Fruit fly (Drosophila melanogaster) whole organism, embryonic: Measurements from ENCODE around the gene CG5445.

ENCODE experiments used
- CG10462 ChIP-seq: fragments of 200-800 bp; sonication (Bioruptor generic); optimal IDR thresholded peaks from 2 replicates; lab custom pipeline; 2016; ENCODE audit warnings: missing biosample characterization, missing genetic modification characterization
- CG11093 ChIP-seq: fragments of 200-800 bp; sonication (Bioruptor generic); IDR thresholded peaks from 3 replicates; pipeline ENCODE4 v1.3.6; 2022; ENCODE audit warnings: missing biosample characterization, missing genetic modification characterization
- CG11560 ChIP-seq: fragments of 200-800 bp; sonication (Bioruptor generic); IDR thresholded peaks from 3 replicates; pipeline ENCODE4 v1.3.6; 2022; ENCODE audit warnings: missing biosample characterization, missing genetic modification characterization
- CG1233 ChIP-seq: fragments of 200-800 bp; sonication (Bioruptor generic); optimal IDR thresholded peaks from 4 replicates; lab custom pipeline; 2018; ENCODE audit warnings: missing biosample characterization, mild to moderate bottlenecking, missing genetic modification characterization
- CG12391 ChIP-seq: fragments of 200-800 bp; sonication (Bioruptor generic); optimal IDR thresholded peaks from 3 replicates; lab custom pipeline; 2018; ENCODE audit warnings: missing biosample characterization, mild to moderate bottlenecking, missing genetic modification characterization, moderate library complexity
- CG14860 ChIP-seq: fragments of 200-800 bp; sonication (Bioruptor generic); IDR thresholded peaks from 3 replicates; pipeline ENCODE4 v1.3.6; 2022; ENCODE audit warnings: missing biosample characterization, missing genetic modification characterization; ENCODE audit not compliant: partially characterized antibody
- CG17186 ChIP-seq: fragments of 200-800 bp; sonication (Bioruptor generic); optimal IDR thresholded peaks from 3 replicates; lab custom pipeline; 2017; ENCODE audit warnings: missing biosample characterization, missing genetic modification reagents, missing genetic modification characterization
- CG17912 ChIP-seq: fragments of 200-800 bp; sonication (Bioruptor generic); optimal IDR thresholded peaks from 2 replicates; lab custom pipeline; 2018; ENCODE audit warnings: missing biosample characterization, mild to moderate bottlenecking, missing genetic modification characterization
- CG18262 ChIP-seq: fragments of 200-800 bp; optimal IDR thresholded peaks from 3 replicates; lab custom pipeline; 2019; ENCODE audit warnings: missing biosample characterization, mild to moderate bottlenecking, missing genetic modification characterization, moderate library complexity
- CG18619 ChIP-seq: fragments of 200-800 bp; sonication (Bioruptor generic); optimal IDR thresholded peaks from 3 replicates; lab custom pipeline; 2017; ENCODE audit warnings: missing biosample characterization, mild to moderate bottlenecking, missing genetic modification characterization
- CG2678 ChIP-seq: fragments of 200-800 bp; sonication (Bioruptor generic); optimal IDR thresholded peaks from 3 replicates; lab custom pipeline; 2019; ENCODE audit warnings: missing biosample characterization, mild to moderate bottlenecking, missing genetic modification characterization, moderate library complexity
- CG2712 ChIP-seq: fragments of 200-800 bp; optimal IDR thresholded peaks from 3 replicates; lab custom pipeline; 2019; ENCODE audit warnings: missing biosample characterization, mild to moderate bottlenecking, missing genetic modification characterization, moderate library complexity
- CG3407 ChIP-seq: fragments of 200-800 bp; sonication (Bioruptor generic); optimal IDR thresholded peaks from 2 replicates; lab custom pipeline; 2018; ENCODE audit warnings: missing biosample characterization, mild to moderate bottlenecking, missing genetic modification characterization
- CG3838 ChIP-seq: fragments of 200-800 bp; sonication (Bioruptor generic); optimal IDR thresholded peaks from 3 replicates; lab custom pipeline; 2016; ENCODE audit warnings: missing biosample characterization, missing genetic modification characterization
- CG4424 ChIP-seq: fragments of 200-800 bp; sonication (Bioruptor generic); optimal IDR thresholded peaks from 3 replicates; lab custom pipeline; 2016; ENCODE audit warnings: missing biosample characterization, missing genetic modification characterization
- CG6272 ChIP-seq: fragments of 200-800 bp; sonication (Bioruptor generic); IDR thresholded peaks from 2 replicates; pipeline ENCODE4 v1.3.6; 2022; ENCODE audit warnings: missing biosample characterization, missing genetic modification characterization
- CG8388 ChIP-seq: fragments of 200-800 bp; sonication (Bioruptor generic); optimal IDR thresholded peaks from 2 replicates; lab custom pipeline; 2019; ENCODE audit warnings: missing biosample characterization, mild to moderate bottlenecking, missing genetic modification characterization, moderate library complexity
- CG8765 ChIP-seq: fragments of 200-800 bp; sonication (Bioruptor generic); IDR thresholded peaks from 2 replicates; pipeline ENCODE4 v1.3.6; 2022; ENCODE audit warnings: missing biosample characterization, missing genetic modification characterization
- Camta ChIP-seq: fragments of 200-800 bp; sonication (Bioruptor generic); optimal IDR thresholded peaks from 2 replicates; lab custom pipeline; 2016; ENCODE audit warnings: missing biosample characterization, missing genetic modification characterization
- D19A ChIP-seq: fragments of 200-800 bp; optimal IDR thresholded peaks from 3 replicates; lab custom pipeline; 2019; ENCODE audit warnings: missing biosample characterization, mild to moderate bottlenecking, missing genetic modification characterization, moderate library complexity
- D19B ChIP-seq: fragments of 200-800 bp; sonication (Bioruptor generic); optimal IDR thresholded peaks from 2 replicates; lab custom pipeline; 2017; ENCODE audit warnings: missing biosample characterization, mild to moderate bottlenecking, missing genetic modification characterization
- E2f1 ChIP-seq: fragments of 200-800 bp; sonication (Bioruptor generic); IDR thresholded peaks from 2 replicates; pipeline ENCODE4 v1.3.6; 2022; ENCODE audit warnings: missing biosample characterization, missing genetic modification characterization
- Fer3 ChIP-seq: fragments of 200-800 bp; sonication (Bioruptor generic); optimal IDR thresholded peaks from 2 replicates; lab custom pipeline; 2018; ENCODE audit warnings: missing biosample characterization, mild to moderate bottlenecking, missing genetic modification characterization, moderate library complexity
- HmgD ChIP-seq: fragments of 200-800 bp; sonication (Bioruptor generic); optimal IDR thresholded peaks from 3 replicates; lab custom pipeline; 2016; ENCODE audit warnings: missing biosample characterization, missing genetic modification characterization
- Hsf ChIP-seq: fragments of 200-800 bp; sonication (Bioruptor generic); optimal IDR thresholded peaks from 3 replicates; lab custom pipeline; 2016; ENCODE audit warnings: missing biosample characterization, missing genetic modification characterization
- Lpt ChIP-seq: fragments of >200 bp; optimal IDR thresholded peaks from 2 replicates; lab custom pipeline; 2018; ENCODE audit warnings: missing biosample characterization, missing genetic modification characterization
- Nf-YC ChIP-seq: fragments of 200-800 bp; optimal IDR thresholded peaks from 3 replicates; lab custom pipeline; 2019; ENCODE audit warnings: missing biosample characterization, mild to moderate bottlenecking, missing genetic modification characterization, moderate library complexity
- Sox102F ChIP-seq: fragments of 200-800 bp; sonication (Bioruptor generic); optimal IDR thresholded peaks from 2 replicates; lab custom pipeline; 2018; ENCODE audit warnings: missing biosample characterization, mild to moderate bottlenecking, missing genetic modification characterization, moderate library complexity
- aop ChIP-seq: fragments of 200-800 bp; sonication (Bioruptor generic); IDR thresholded peaks from 2 replicates; pipeline ENCODE4 v1.3.6; 2022; ENCODE audit warnings: missing biosample characterization, missing genetic modification characterization
- az2 ChIP-seq: fragments of 200-800 bp; sonication (Bioruptor generic); optimal IDR thresholded peaks from 3 replicates; lab custom pipeline; 2016; ENCODE audit warnings: missing biosample characterization, missing genetic modification characterization
- bsh ChIP-seq, 2 experiments: fragments of 200-800 bp; sonication (Bioruptor generic); optimal IDR thresholded peaks; 2 replicates each; lab custom pipeline; 2017 to 2018; ENCODE audit warnings: mild to moderate bottlenecking in 2 of 2, missing biosample characterization in 2 of 2, missing genetic modification characterization in 2 of 2, moderate library complexity in 1 of 2
- cg ChIP-seq: fragments of 200-800 bp; sonication (Bioruptor generic); optimal IDR thresholded peaks from 3 replicates; lab custom pipeline; 2019; ENCODE audit warnings: missing biosample characterization, mild to moderate bottlenecking, missing genetic modification characterization, moderate library complexity
- dmrt99B ChIP-seq: fragments of 200-800 bp; sonication (Bioruptor generic); optimal IDR thresholded peaks from 2 replicates; lab custom pipeline; 2018; ENCODE audit warnings: missing biosample characterization, mild to moderate bottlenecking, missing genetic modification characterization, moderate library complexity
- dysf ChIP-seq: fragments of 200-800 bp; sonication (Bioruptor generic); IDR thresholded peaks from 3 replicates; pipeline ENCODE4 v1.3.6; 2022; ENCODE audit warnings: missing biosample characterization, missing genetic modification characterization
- eve ChIP-seq, 2 experiments: fragments of >200 bp; optimal IDR thresholded peaks; 2 replicates each; lab custom pipeline; 2017; ENCODE audit warnings: missing biosample characterization in 2 of 2, missing genetic modification characterization in 2 of 2
- fd3F ChIP-seq: fragments of 200-800 bp; sonication (Bioruptor generic); optimal IDR thresholded peaks from 2 replicates; lab custom pipeline; 2018; ENCODE audit warnings: missing biosample characterization, mild to moderate bottlenecking, missing genetic modification characterization, moderate library complexity
- fru ChIP-seq: fragments of >200 bp; optimal IDR thresholded peaks from 2 replicates; lab custom pipeline; 2017
- gro ChIP-seq: fragments of 200-800 bp; sonication (Bioruptor generic); optimal IDR thresholded peaks from 2 replicates; lab custom pipeline; 2016; ENCODE audit warnings: missing biosample characterization, missing genetic modification characterization
- hb ChIP-seq: fragments of 200-800 bp; sonication (Bioruptor generic); IDR thresholded peaks from 3 replicates; pipeline ENCODE4 v1.3.6; 2022; ENCODE audit warnings: missing biosample characterization, missing genetic modification characterization; ENCODE audit not compliant: partially characterized antibody
- her ChIP-seq: fragments of 200-800 bp; sonication (Bioruptor generic); optimal IDR thresholded peaks from 2 replicates; lab custom pipeline; 2016; ENCODE audit warnings: missing biosample characterization, missing genetic modification characterization
- maf-S ChIP-seq: fragments of 200-800 bp; sonication (Bioruptor generic); optimal IDR thresholded peaks from 2 replicates; lab custom pipeline; 2016; ENCODE audit warnings: missing biosample characterization, missing genetic modification characterization
- mld ChIP-seq: fragments of 200-800 bp; sonication (Bioruptor generic); IDR thresholded peaks from 3 replicates; pipeline ENCODE4 v1.3.6; 2022; ENCODE audit warnings: missing biosample characterization, missing genetic modification characterization; ENCODE audit not compliant: partially characterized antibody
- nmo ChIP-seq: fragments of 200-800 bp; sonication (Bioruptor generic); optimal IDR thresholded peaks from 2 replicates; lab custom pipeline; 2018; ENCODE audit warnings: missing biosample characterization, mild to moderate bottlenecking, missing genetic modification characterization, moderate library complexity
- salm ChIP-seq: fragments of 200-800 bp; sonication (Bioruptor generic); optimal IDR thresholded peaks from 2 replicates; lab custom pipeline; 2018; ENCODE audit warnings: missing biosample characterization, mild to moderate bottlenecking, missing genetic modification characterization
- sens ChIP-seq: fragments of 200-800 bp; sonication (Bioruptor generic); peaks from one replicate; lab custom pipeline; 2016; ENCODE audit warnings: missing biosample characterization, missing genetic modification characterization
- sisA ChIP-seq: fragments of 200-800 bp; sonication (Bioruptor generic); IDR thresholded peaks from 2 replicates; pipeline ENCODE4 v1.3.6; 2022; ENCODE audit warnings: missing biosample characterization, missing genetic modification characterization
- slou ChIP-seq: fragments of 200-800 bp; sonication (Bioruptor generic); optimal IDR thresholded peaks from 3 replicates; lab custom pipeline; 2016; ENCODE audit warnings: missing biosample characterization, missing genetic modification characterization
- unpg ChIP-seq: fragments of 200-800 bp; sonication (Bioruptor generic); optimal IDR thresholded peaks from 3 replicates; lab custom pipeline; 2018; ENCODE audit warnings: missing biosample characterization, mild to moderate bottlenecking, missing genetic modification characterization, moderate library complexity
- vfl ChIP-seq: fragments of 200-800 bp; sonication (Bioruptor generic); optimal IDR thresholded peaks from 2 replicates; lab custom pipeline; 2016; ENCODE audit warnings: missing biosample characterization, missing genetic modification characterization
- zen2 ChIP-seq: fragments of 200-800 bp; sonication (Bioruptor generic); IDR thresholded peaks from 3 replicates; pipeline ENCODE4 v1.3.6; 2022; ENCODE audit warnings: missing biosample characterization, missing genetic modification characterization; ENCODE audit not compliant: partially characterized antibody

CG5445 gene

DNA sequence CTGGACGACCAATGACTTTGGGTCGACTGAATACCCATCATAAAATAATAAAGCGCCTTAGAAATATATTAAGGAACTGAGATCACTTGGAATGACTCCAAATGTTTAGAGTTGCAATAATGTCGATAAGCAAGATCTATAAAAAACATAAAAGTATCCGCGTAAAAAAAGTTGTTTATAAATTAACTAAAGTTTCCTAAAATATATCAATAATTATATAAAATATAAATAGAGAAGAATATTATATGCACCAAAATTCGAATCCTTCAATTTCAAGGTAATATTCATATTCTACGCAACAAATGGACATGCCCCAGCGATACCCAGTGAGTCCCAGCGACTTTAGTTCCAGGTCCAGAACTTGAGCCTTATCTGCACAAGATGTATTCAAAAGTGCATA lies 50.1 kb downstream of the CG5445 start (continued):
- TF ChIP-seq Camta (GFP tag; lab: Kevin White, UChicago) = no peak
- peak; percentile 26 for TF ChIP-seq CG18262 (tag; lab: Kevin White, UChicago)

DNA sequence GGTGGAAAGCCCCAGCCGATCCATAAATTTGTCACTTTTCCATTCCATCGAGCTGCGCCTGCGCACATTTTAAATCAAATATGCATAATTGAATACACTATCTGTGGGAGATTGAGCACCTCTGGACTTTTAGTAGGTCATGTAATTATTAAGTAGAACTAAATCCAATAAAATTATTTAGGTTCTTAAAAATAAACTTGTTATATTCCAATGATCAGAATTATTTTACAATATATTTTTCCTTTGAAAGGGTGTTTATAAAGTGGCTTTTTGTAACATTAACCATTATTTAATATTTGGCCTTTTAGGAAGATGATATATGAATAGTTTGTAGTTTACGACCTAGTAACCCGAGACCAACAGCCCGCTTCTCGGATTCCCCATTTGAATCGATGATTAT lies 51.8 kb downstream of the CG5445 start:
- TF ChIP-seq CG18619 (no peak), hb (GFP tag; lab: Robert Waterston, UW) (no peak), unpg (GFP tag; lab: Kevin White, UChicago) (peak; percentile 30), CG1233 (GFP tag; lab: Kevin White, UChicago) (no peak), Sox102F (GFP tag; lab: Kevin White, UChicago) (peak; percentile 56), slou (GFP tag; lab: Kevin White, UChicago) (no peak), CG10462 (GFP tag; lab: Kevin White, UChicago) (no peak), maf-S (GFP tag; lab: Kevin White, UChicago) (no peak), CG8765 (GFP tag; lab: Robert Waterston, UW) (no peak), zen2 (no peak), CG2712 (tag; lab: Kevin White, UChicago) (peak; percentile 35), nmo (GFP tag; lab: Kevin White, UChicago) (peak; percentile 31), fru (lab: Kevin White, UChicago) (no peak), aop (GFP tag; lab: Robert Waterston, UW) (no peak), dysf (no peak), bsh (GFP tag; optimal IDR thresholded peaks at IDR 0.05; lab: Kevin White, UChicago) (peak in 1 of 2 experiments; percentile 52), eve (GFP tag; optimal IDR thresholded peaks at IDR 0.05; lab: Kevin White, UChicago) (no peak), dmrt99B (peak; percentile 44), CG2678 (tag; lab: Kevin White, UChicago) (peak; percentile 17), CG11560 (tag; lab: Robert Waterston, UW) (no peak), sisA (GFP tag; lab: Robert Waterston, UW) (no peak), cg (GFP tag; lab: Kevin White, UChicago) (no peak), CG8388 (GFP tag; lab: Kevin White, UChicago) (peak; percentile 31), CG12391 (tag; lab: Kevin White, UChicago) (peak; percentile 28), CG17186 (no peak), fd3F (no peak), CG18262 (tag; lab: Kevin White, UChicago) (peak; percentile 47), E2f1 (no peak), Fer3 (tag; lab: Kevin White, UChicago) (no peak), CG11093 (GFP tag; lab: Robert Waterston, UW) (no peak), CG3838 (GFP tag; lab: Kevin White, UChicago) (no peak), CG3407 (GFP tag; lab: Kevin White, UChicago) (no peak), CG17912 (GFP tag; lab: Kevin White, UChicago) (no peak), az2 (peak; percentile 3), Hsf (no peak), CG6272 (no peak), salm (no peak), gro (no peak), CG14860 (no peak), D19A (tag; lab: Kevin White, UChicago) (peak; percentile 80), CG4424 (GFP tag; lab: Kevin White, UChicago) (no peak), vfl (GFP tag; lab: Kevin White, UChicago) (no peak), her (GFP tag; lab: Kevin White, UChicago) (no peak), HmgD (no peak), D19B (GFP tag; lab: Kevin White, UChicago) (no peak), sens (peak; percentile 70), Lpt (no peak), Nf-YC (tag; lab: Kevin White, UChicago) (no peak), mld (GFP tag; lab: Robert Waterston, UW) (no peak)
